Worm (Caenorhabditis elegans) whole organism, L1 larva: ENCODE data around the gene sar-1.
A peak's percentile ranks its signal among the peaks of the same experiment; 100 is the strongest.

Source experiments
- blmp-1 ChIP-seq: fragments of 150-350 bp; optimal IDR thresholded peaks from 2 replicates; lab custom pipeline; 2014; ENCODE audit warnings: missing biosample characterization, missing genetic modification characterization
- ceh-82 ChIP-seq, 3 experiments: fragments of 150-350 bp in 1 of 3; sonication (generic microtip) in 2 of 3; optimal IDR thresholded peaks; 2 replicates each; lab custom pipeline; 2014 to 2017; ENCODE audit warnings: missing biosample characterization in 3 of 3, missing genetic modification characterization in 3 of 3
- ces-1 ChIP-seq: fragments of 150-350 bp; optimal IDR thresholded peaks from 2 replicates; lab custom pipeline; 2014; ENCODE audit warnings: missing biosample characterization, missing genetic modification reagents, missing genetic modification characterization
- dpl-1 ChIP-seq, 3 experiments: fragments of 150-350 bp in 2 of 3; sonication (generic microtip) in 1 of 3; optimal IDR thresholded peaks; 2 replicates each; lab custom pipeline; 2014 to 2017; ENCODE audit warnings: missing biosample characterization in 3 of 3, missing genetic modification characterization in 3 of 3, missing genetic modification reagents in 3 of 3
- efl-1 ChIP-seq, 4 experiments: fragments of 150-350 bp; optimal IDR thresholded peaks in 3 of 4; peaks in 1 of 4; 1 replicate in 1 of 4; 2 replicates in 3 of 4; lab custom pipeline; 2014; ENCODE audit warnings: missing biosample characterization in 2 of 4, missing genetic modification characterization in 2 of 4, missing genetic modification reagents in 2 of 4
- egl-13 ChIP-seq: sonication (generic microtip); optimal IDR thresholded peaks from 2 replicates; lab custom pipeline; 2016; ENCODE audit warnings: missing genotype, missing genetic modification reagents, missing genetic modification characterization, missing compliant biosample characterization
- elt-2 ChIP-seq: sonication (generic microtip); optimal IDR thresholded peaks from 2 replicates; lab custom pipeline; 2016; ENCODE audit warnings: missing genetic modification characterization, mild to moderate bottlenecking, inconsistent platforms, missing compliant biosample characterization, missing genetic modification reagents
- elt-3 ChIP-seq, 6 experiments: fragments of 150-350 bp in 1 of 6; sonication (generic microtip); optimal IDR thresholded peaks; 2 replicates each; lab custom pipeline; 2017 to 2018; ENCODE audit warnings: missing biosample characterization in 6 of 6, missing genetic modification characterization in 6 of 6, inconsistent platforms in 1 of 6
- ets-5 ChIP-seq: fragments of 200-800 bp; sonication (Bioruptor generic); IDR thresholded peaks from 2 replicates; pipeline ENCODE4 v1.3.6; 2022; ENCODE audit warnings: missing genetic modification characterization, missing compliant biosample characterization
- fkh-10 ChIP-seq: sonication (generic microtip); optimal IDR thresholded peaks from 2 replicates; lab custom pipeline; 2017; ENCODE audit warnings: missing biosample characterization, missing genetic modification reagents, missing genetic modification characterization
- fos-1 ChIP-seq: fragments of 150-350 bp; optimal IDR thresholded peaks from 2 replicates; lab custom pipeline; 2014; ENCODE audit warnings: missing biosample characterization, missing genetic modification characterization
- hlh-17 ChIP-seq: fragments of 200-800 bp; sonication (Bioruptor generic); optimal IDR thresholded peaks from 2 replicates; lab custom pipeline; 2018; ENCODE audit warnings: missing genetic modification characterization, mild to moderate bottlenecking, missing compliant biosample characterization, moderate library complexity, borderline replicate concordance
- hpl-2 ChIP-seq: fragments of 150-350 bp; optimal IDR thresholded peaks from 2 replicates; lab custom pipeline; 2014; ENCODE audit warnings: missing biosample characterization, missing genetic modification reagents, missing genetic modification characterization
- irx-1 ChIP-seq: sonication (generic microtip); optimal IDR thresholded peaks from 2 replicates; lab custom pipeline; 2016; ENCODE audit warnings: missing genetic modification characterization, missing compliant biosample characterization
- isw-1 ChIP-seq: fragments of 200-800 bp; sonication (Bioruptor generic); IDR thresholded peaks from 2 replicates; pipeline ENCODE4 v1.3.6; 2022; ENCODE audit warnings: missing genetic modification characterization, missing compliant biosample characterization
- lin-35 ChIP-seq, 2 experiments: fragments of 150-350 bp; optimal IDR thresholded peaks; 2 replicates each; lab custom pipeline; 2014; ENCODE audit warnings: missing biosample characterization in 2 of 2, missing genetic modification characterization in 2 of 2, missing genetic modification reagents in 2 of 2
- lir-3 ChIP-seq: sonication (generic microtip); optimal IDR thresholded peaks from 2 replicates; lab custom pipeline; 2016; ENCODE audit warnings: mild to moderate bottlenecking, missing genetic modification characterization, moderate library complexity, missing compliant biosample characterization; ENCODE audit not compliant: poor library complexity
- mdl-1 ChIP-seq, 2 experiments: fragments of 150-350 bp; optimal IDR thresholded peaks; 2 replicates each; lab custom pipeline; 2014 to 2017; ENCODE audit warnings: missing biosample characterization in 2 of 2, missing genetic modification characterization in 2 of 2, inconsistent platforms in 1 of 2
- mef-2 ChIP-seq: fragments of 150-350 bp; optimal IDR thresholded peaks from 2 replicates; lab custom pipeline; 2014; ENCODE audit warnings: missing biosample characterization, missing genetic modification characterization
- mep-1 ChIP-seq: fragments of 150-350 bp; optimal IDR thresholded peaks from 2 replicates; lab custom pipeline; 2014; ENCODE audit warnings: missing biosample characterization, missing genetic modification characterization
- nhr-11 ChIP-seq: fragments of 150-350 bp; optimal IDR thresholded peaks from 2 replicates; lab custom pipeline; 2014; ENCODE audit warnings: missing biosample characterization, missing genetic modification characterization
- nhr-237 ChIP-seq: fragments of 150-350 bp; optimal IDR thresholded peaks from 2 replicates; lab custom pipeline; 2014; ENCODE audit warnings: missing biosample characterization, missing genetic modification characterization
- nhr-47 ChIP-seq: sonication (generic microtip); optimal IDR thresholded peaks from 2 replicates; lab custom pipeline; 2016; ENCODE audit warnings: mild to moderate bottlenecking, missing genetic modification characterization, moderate library complexity, missing compliant biosample characterization
- nhr-71 ChIP-seq: sonication (generic microtip); optimal IDR thresholded peaks from 2 replicates; lab custom pipeline; 2016; ENCODE audit warnings: mild to moderate bottlenecking, missing genetic modification characterization, moderate library complexity, missing compliant biosample characterization
- nhr-77 ChIP-seq: fragments of 150-350 bp; optimal IDR thresholded peaks from 2 replicates; lab custom pipeline; 2014; ENCODE audit warnings: missing biosample characterization, missing genetic modification characterization
- nhr-85 ChIP-seq: sonication (generic microtip); peaks from one replicate; lab custom pipeline; 2016; ENCODE audit warnings: missing genetic modification characterization, inconsistent platforms, missing compliant biosample characterization
- nhr-90 ChIP-seq: sonication (generic microtip); optimal IDR thresholded peaks from 2 replicates; lab custom pipeline; 2016; ENCODE audit warnings: mild to moderate bottlenecking, missing genetic modification characterization, missing compliant biosample characterization; ENCODE audit not compliant: poor library complexity
- pax-3 ChIP-seq: fragments of 200-800 bp; sonication (Bioruptor generic); optimal IDR thresholded peaks from 2 replicates; lab custom pipeline; 2018; ENCODE audit warnings: mild to moderate bottlenecking, missing genetic modification characterization, moderate library complexity, missing compliant biosample characterization
- pqm-1 ChIP-seq: sonication (generic microtip); optimal IDR thresholded peaks from 3 replicates; lab custom pipeline; 2017; ENCODE audit warnings: missing biosample characterization, missing genetic modification characterization
- tlp-1 ChIP-seq: fragments of 150-350 bp; optimal IDR thresholded peaks from 2 replicates; lab custom pipeline; 2014; ENCODE audit warnings: missing biosample characterization, missing genetic modification characterization
- unc-130 ChIP-seq: fragments of 150-350 bp; optimal IDR thresholded peaks from 2 replicates; lab custom pipeline; 2017; ENCODE audit warnings: missing biosample characterization, missing genetic modification characterization, inconsistent platforms
- unc-62 ChIP-seq: fragments of 150-350 bp; optimal IDR thresholded peaks from 2 replicates; lab custom pipeline; 2014; ENCODE audit warnings: missing biosample characterization, missing genetic modification reagents, missing genetic modification characterization
- unc-98 ChIP-seq: fragments of 200-800 bp; sonication (Bioruptor generic); IDR thresholded peaks from 2 replicates; pipeline ENCODE4 v1.3.6; 2022; ENCODE audit warnings: missing genetic modification characterization, missing compliant biosample characterization
- zip-4 ChIP-seq: fragments of 200-800 bp; sonication (Bioruptor generic); optimal IDR thresholded peaks from 2 replicates; lab custom pipeline; 2018; ENCODE audit warnings: mild to moderate bottlenecking, missing genetic modification characterization, moderate library complexity, missing compliant biosample characterization
- ztf-4 ChIP-seq: fragments of 150-350 bp; optimal IDR thresholded peaks from 2 replicates; lab custom pipeline; 2014; ENCODE audit warnings: missing biosample characterization, missing genetic modification characterization

The sar-1 gene

DNA sequence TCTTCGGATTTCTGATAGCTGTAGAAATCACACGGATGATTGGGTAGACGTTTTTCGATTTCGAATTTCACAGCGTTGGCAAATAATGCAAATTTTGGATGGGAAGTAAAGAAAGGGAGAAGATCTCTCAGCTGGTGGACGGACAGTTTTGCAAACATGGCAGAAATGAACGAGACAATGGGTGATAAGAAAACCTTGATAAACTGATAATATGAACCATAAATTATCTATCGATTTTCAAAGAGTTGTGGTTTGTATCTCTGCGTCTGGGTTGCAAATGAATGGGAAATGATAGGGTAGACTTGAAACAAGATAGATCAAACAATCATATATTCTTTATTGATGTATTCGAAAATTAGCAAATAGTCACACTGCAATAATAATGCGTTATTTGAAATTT is 17.1 kb upstream of the sar-1 start, which contains the start of gene ZK185.3:
TSS of gene ZK185.3 (minus strand) at position 263 of the 400 bp plus-strand sequence.
- TF ChIP-seq nhr-71 (tag; lab: Kevin White, UChicago) (no peak), pqm-1 (tag; lab: Kevin White, UChicago) (peak; percentile 97), efl-1 (optimal IDR thresholded peaks at IDR 0.05; lab: Kevin White, UChicago) (no peak), efl-1 (GFP tag; optimal IDR thresholded peaks at IDR 0.05 in 1 of 2; lab: Kevin White, UChicago) (peak in 1 of 2 experiments; percentile 83), tlp-1 (peak; percentile 57), elt-2 (peak; percentile 77), elt-3 (tag; optimal IDR thresholded peaks at IDR 0.05; lab: Kevin White, UChicago) (peak in 4 of 6 experiments; percentile 7 to 58 (median 46)), unc-98 (no peak)
- TF ChIP-seq, all 84 proteins: peak for 5

DNA sequence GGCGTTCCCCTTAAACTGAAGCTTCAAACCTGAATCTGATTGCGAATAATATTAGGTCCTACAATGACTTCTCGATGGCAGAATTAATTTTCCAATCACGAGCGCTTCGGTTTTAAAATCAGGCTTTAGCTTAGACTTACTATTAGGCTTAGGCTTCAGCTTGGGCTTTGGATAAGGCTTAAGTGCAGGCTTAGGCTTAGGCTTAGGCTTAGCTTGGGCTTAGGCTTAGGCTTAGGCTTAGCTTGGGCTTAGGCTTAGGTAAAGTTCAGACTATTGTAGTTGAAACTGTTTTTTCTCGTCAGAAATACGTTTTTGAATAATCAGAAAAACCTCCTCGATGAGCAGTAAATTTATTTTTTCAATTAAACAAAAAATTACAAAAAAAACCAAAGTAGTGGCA is 13.6 kb upstream of the sar-1 start:
- TF ChIP-seq pax-3 (no peak), tlp-1 (no peak), nhr-71 (tag; lab: Kevin White, UChicago) (no peak), ets-5 (GFP tag; lab: Robert Waterston, UW) (no peak), ces-1 (GFP tag; lab: Kevin White, UChicago) (no peak), mef-2 (tag; lab: Kevin White, UChicago) (no peak), unc-130 (no peak), mdl-1 (tag; optimal IDR thresholded peaks at IDR 0.05; lab: Kevin White, UChicago) (no peak), hlh-17 (GFP tag; lab: Kevin White, UChicago) (no peak), mep-1 (tag; lab: Kevin White, UChicago) (no peak), nhr-237 (tag; lab: Kevin White, UChicago) (no peak), ztf-4 (no peak), isw-1 (GFP tag; lab: Robert Waterston, UW) (no peak), nhr-11 (tag; lab: Kevin White, UChicago) (no peak), fos-1 (tag; lab: Kevin White, UChicago) (no peak), lir-3 (tag; lab: Kevin White, UChicago) (no peak), fkh-10 (GFP tag; lab: Kevin White, UChicago) (no peak)

DNA sequence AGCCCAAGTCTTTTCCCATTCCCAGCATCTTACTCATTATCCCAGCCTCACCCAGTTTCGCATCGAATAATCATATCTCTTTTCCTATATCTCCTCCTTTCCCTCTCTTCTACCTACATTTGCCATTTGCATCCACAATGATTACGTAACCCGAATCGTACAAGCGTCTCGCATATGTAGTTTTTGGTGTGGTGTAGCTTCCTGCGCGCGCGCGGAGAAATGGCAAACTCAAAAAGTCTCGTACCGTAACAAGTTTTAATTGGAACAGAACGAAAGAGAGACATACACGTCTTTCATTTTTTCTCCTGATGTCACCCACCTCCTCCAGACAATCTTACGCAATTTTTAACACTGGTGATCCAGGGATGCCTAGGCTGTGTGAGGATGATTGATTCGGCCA is 12.9 kb upstream of the sar-1 start:
- TF ChIP-seq hpl-2 (GFP tag; lab: Kevin White, UChicago) (no peak), blmp-1 (tag; lab: Kevin White, UChicago) (peak; percentile 59)

DNA sequence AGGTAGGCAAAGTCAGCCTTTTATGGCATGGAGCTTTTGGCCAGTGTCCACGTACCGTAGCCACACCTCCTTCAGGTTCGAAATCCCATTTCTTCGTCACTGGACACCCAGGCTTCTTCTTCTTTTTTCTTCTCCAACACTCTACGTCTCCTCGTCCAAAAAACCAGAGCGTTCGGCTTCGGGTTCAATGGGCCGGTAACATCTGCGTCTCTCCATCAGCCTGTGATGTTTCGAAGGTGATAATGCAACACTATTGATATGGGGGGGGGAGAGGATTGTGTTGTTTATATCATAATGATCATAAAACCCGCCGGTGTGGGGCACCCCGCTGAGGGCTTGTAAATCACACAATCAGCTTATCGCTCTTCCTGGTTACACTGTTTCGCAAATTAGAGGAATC is 11.8 kb upstream of the sar-1 start, which contains the start of gene ZK180.6:
TSS of gene ZK180.6 (minus strand) at position 101 of the 400 bp plus-strand sequence.
- TF ChIP-seq dpl-1 (GFP tag; optimal IDR thresholded peaks at IDR 0.05; lab: Kevin White, UChicago), result no peak
- no peak for TF ChIP-seq irx-1 (tag; lab: Kevin White, UChicago)
- no peak for TF ChIP-seq unc-62
- TF ChIP-seq zip-4, result no peak
- TF ChIP-seq egl-13, result no peak
- no peak for TF ChIP-seq nhr-90 (tag; lab: Kevin White, UChicago)
- TF ChIP-seq nhr-47 (tag; lab: Kevin White, UChicago), result no peak
- no peak for TF ChIP-seq ceh-82 (tag; optimal IDR thresholded peaks at IDR 0.05; lab: Kevin White, UChicago)
- TF ChIP-seq nhr-77, result no peak

DNA sequence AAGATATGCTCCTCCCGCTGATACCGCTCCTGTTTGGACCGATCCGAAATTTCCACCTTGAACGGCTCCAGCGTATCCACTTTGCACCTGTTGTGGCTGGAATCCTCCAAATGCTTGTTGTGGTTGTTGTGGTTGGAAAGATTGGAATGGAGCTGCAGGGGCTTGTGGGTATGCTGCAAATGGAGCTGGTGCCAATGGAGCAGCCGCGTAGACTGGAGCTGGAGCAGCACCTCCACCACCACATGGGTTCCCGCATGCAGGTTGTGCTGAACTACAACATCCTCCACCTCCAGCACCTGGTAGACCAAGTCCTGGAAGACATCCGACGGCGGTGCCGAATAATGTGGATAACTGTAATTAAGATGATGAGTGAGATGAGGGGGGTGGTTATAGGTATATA is 10.3 kb upstream of the sar-1 start:
- TF ChIP-seq nhr-85 (tag; lab: Kevin White, UChicago) (peak; percentile 35), lin-35 (GFP tag; optimal IDR thresholded peaks at IDR 0.05; lab: Kevin White, UChicago) (no peak)
